Worm (Caenorhabditis elegans) whole organism, mixed stage, embryonic: ENCODE data around the gene irld-59.

Source experiments
- M03D4.4 ChIP-seq: sonication (generic microtip); optimal IDR thresholded peaks from 2 replicates; lab custom pipeline; 2017; ENCODE audit warnings: mild to moderate bottlenecking, missing genetic modification characterization, missing compliant biosample characterization
- bed-3 ChIP-seq: fragments of 200-800 bp; sonication (Bioruptor generic); optimal IDR thresholded peaks from 3 replicates; lab custom pipeline; 2018; ENCODE audit warnings: mild to moderate bottlenecking, missing genetic modification characterization, moderate library complexity, missing compliant biosample characterization
- blmp-1 ChIP-seq: fragments of 150-350 bp; optimal IDR thresholded peaks from 2 replicates; lab custom pipeline; 2014; ENCODE audit warnings: missing biosample characterization, missing genetic modification characterization
- ceh-39 ChIP-seq: fragments of 150-350 bp; optimal IDR thresholded peaks from 2 replicates; lab custom pipeline; 2014; ENCODE audit warnings: missing biosample characterization, missing genetic modification characterization
- ceh-43 ChIP-seq: fragments of 200-800 bp; sonication (Bioruptor generic); optimal IDR thresholded peaks from 2 replicates; lab custom pipeline; 2018; ENCODE audit warnings: mild to moderate bottlenecking, missing genetic modification characterization, moderate library complexity, missing compliant biosample characterization
- ceh-83 ChIP-seq: fragments of 200-800 bp; sonication (Bioruptor generic); optimal IDR thresholded peaks from 2 replicates; lab custom pipeline; 2018; ENCODE audit warnings: mild to moderate bottlenecking, missing genetic modification characterization, missing compliant biosample characterization
- cnd-1 ChIP-seq: fragments of 200-800 bp; sonication (Bioruptor generic); optimal IDR thresholded peaks from 2 replicates; lab custom pipeline; 2018; ENCODE audit warnings: mild to moderate bottlenecking, missing genetic modification characterization, missing compliant biosample characterization
- drap-1 ChIP-seq: fragments of 200-800 bp; sonication (Bioruptor generic); optimal IDR thresholded peaks from 3 replicates; lab custom pipeline; 2018; ENCODE audit warnings: mild to moderate bottlenecking, missing genetic modification characterization, missing compliant biosample characterization
- elt-1 ChIP-seq: sonication (generic microtip); optimal IDR thresholded peaks from 2 replicates; lab custom pipeline; 2017; ENCODE audit warnings: missing genetic modification characterization, mild to moderate bottlenecking, missing compliant biosample characterization, antibody characterized with exemption, moderate library complexity, borderline replicate concordance; ENCODE audit not compliant: insufficient read depth
- elt-3 ChIP-seq: fragments of 150-350 bp; optimal IDR thresholded peaks from 2 replicates; lab custom pipeline; 2014; ENCODE audit warnings: missing biosample characterization, missing genetic modification characterization
- flh-1 ChIP-seq: fragments of 200-800 bp; sonication (Bioruptor generic); optimal IDR thresholded peaks from 2 replicates; lab custom pipeline; 2018; ENCODE audit warnings: mild to moderate bottlenecking, missing genetic modification characterization, moderate library complexity, missing compliant biosample characterization
- hlh-1 ChIP-seq: fragments of 150-350 bp; optimal IDR thresholded peaks from 2 replicates; lab custom pipeline; 2014; ENCODE audit warnings: missing biosample characterization, missing genetic modification reagents, missing genetic modification characterization
- lin-32 ChIP-seq: fragments of 200-800 bp; sonication (Bioruptor generic); optimal IDR thresholded peaks from 2 replicates; lab custom pipeline; 2018; ENCODE audit warnings: mild to moderate bottlenecking, missing genetic modification characterization, missing compliant biosample characterization
- lsy-2 ChIP-seq: fragments of 150-350 bp; optimal IDR thresholded peaks from 2 replicates; lab custom pipeline; 2014; ENCODE audit warnings: missing biosample characterization, missing genetic modification characterization
- mab-5 ChIP-seq: fragments of 150-350 bp; optimal IDR thresholded peaks from 2 replicates; lab custom pipeline; 2014; ENCODE audit warnings: missing biosample characterization, missing genetic modification characterization
- mep-1 ChIP-seq: fragments of 150-350 bp; optimal IDR thresholded peaks from 2 replicates; lab custom pipeline; 2017; ENCODE audit warnings: missing biosample characterization, missing genetic modification reagents, missing genetic modification characterization, inconsistent platforms
- mls-2 ChIP-seq: sonication (generic microtip); optimal IDR thresholded peaks from 2 replicates; lab custom pipeline; 2016; ENCODE audit warnings: mild to moderate bottlenecking, missing genetic modification characterization, moderate library complexity, missing compliant biosample characterization
- nhr-12 ChIP-seq: fragments of 150-350 bp; optimal IDR thresholded peaks from 2 replicates; lab custom pipeline; 2014; ENCODE audit warnings: missing biosample characterization, missing genetic modification characterization
- nhr-2 ChIP-seq: fragments of 150-350 bp; optimal IDR thresholded peaks from 2 replicates; lab custom pipeline; 2014; ENCODE audit warnings: missing biosample characterization, missing genetic modification characterization
- nhr-76 ChIP-seq: sonication (generic microtip); optimal IDR thresholded peaks from 2 replicates; lab custom pipeline; 2017; ENCODE audit warnings: missing biosample characterization, missing genetic modification characterization
- sem-2 ChIP-seq: fragments of 200-800 bp; sonication (Bioruptor generic); optimal IDR thresholded peaks from 2 replicates; lab custom pipeline; 2018; ENCODE audit warnings: mild to moderate bottlenecking, missing genetic modification characterization, missing compliant biosample characterization
- snpc-4 ChIP-seq: fragments of 150-350 bp; optimal IDR thresholded peaks from 2 replicates; lab custom pipeline; 2014; ENCODE audit warnings: missing biosample characterization, missing genetic modification characterization
- sptf-1 ChIP-seq: sonication (generic microtip); optimal IDR thresholded peaks from 2 replicates; lab custom pipeline; 2017; ENCODE audit warnings: mild to moderate bottlenecking, missing genetic modification characterization, moderate library complexity, missing compliant biosample characterization
- tbx-8 ChIP-seq: fragments of 200-800 bp; sonication (Bioruptor generic); optimal IDR thresholded peaks from 2 replicates; lab custom pipeline; 2018; ENCODE audit warnings: mild to moderate bottlenecking, missing genetic modification characterization, moderate library complexity, missing compliant biosample characterization
- unc-120 ChIP-seq: sonication (generic microtip); optimal IDR thresholded peaks from 2 replicates; lab custom pipeline; 2017; ENCODE audit warnings: missing genetic modification characterization, missing compliant biosample characterization; ENCODE audit not compliant: poor library complexity, severe bottlenecking
- unc-62 ChIP-seq: fragments of 150-350 bp; optimal IDR thresholded peaks from 2 replicates; lab custom pipeline; 2014; ENCODE audit warnings: missing biosample characterization, missing genetic modification reagents, missing genetic modification characterization
- zip-8 ChIP-seq: fragments of 150-350 bp; optimal IDR thresholded peaks from 2 replicates; lab custom pipeline; 2014; ENCODE audit warnings: missing biosample characterization, missing genetic modification characterization
- ztf-11 ChIP-seq: fragments of 150-350 bp; optimal IDR thresholded peaks from 2 replicates; lab custom pipeline; 2014; ENCODE audit warnings: missing biosample characterization, missing genetic modification characterization

irld-59 gene

ce11 chrIV:15336778-15337177, at the start of gene irld-59:
Gene irld-59, plus strand, starts transcription at chrIV:15337078.
- TF ChIP-seq snpc-4 (tag; lab: Kevin White, UChicago) = no peak
- no peak for TF ChIP-seq nhr-2
- TF ChIP-seq zip-8 = no peak
- no peak for TF ChIP-seq drap-1

ce11 chrIV:15289508-15289907, 47.4 kb upstream of the irld-59 start:
- no peak for TF ChIP-seq mab-5 (tag; lab: Kevin White, UChicago)
- TF ChIP-seq ztf-11 (tag; lab: Kevin White, UChicago) = no peak
- TF ChIP-seq nhr-12 (tag; lab: Kevin White, UChicago) = no peak
- peak; percentile 74 for TF ChIP-seq ceh-83 (GFP tag; lab: Kevin White, UChicago)
- peak; percentile 10 for TF ChIP-seq mep-1 (tag; lab: Kevin White, UChicago)
- TF ChIP-seq M03D4.4 (tag; lab: Kevin White, UChicago) = peak; percentile 65
- TF ChIP-seq bed-3 (GFP tag; lab: Kevin White, UChicago) = peak; percentile 15
- peak; percentile 18 for TF ChIP-seq lin-32
- peak; percentile 36 for TF ChIP-seq ceh-43 (GFP tag; lab: Kevin White, UChicago)
- no peak for TF ChIP-seq unc-62 (GFP tag; lab: Kevin White, UChicago)
- TF ChIP-seq nhr-76 = no peak

ce11 chrIV:15291162-15291561, 45.7 kb upstream of the irld-59 start, which contains the start of gene pqn-90:
Gene pqn-90, minus strand, starts transcription at chrIV:15291262.
- TF ChIP-seq zip-8 = no peak
- no peak for TF ChIP-seq sem-2 (GFP tag; lab: Kevin White, UChicago)
- TF ChIP-seq hlh-1 (tag; lab: Kevin White, UChicago) = no peak
- no peak for TF ChIP-seq ztf-11 (tag; lab: Kevin White, UChicago)
- TF ChIP-seq blmp-1 (tag; lab: Kevin White, UChicago) = no peak
- no peak for TF ChIP-seq lin-32
- TF ChIP-seq elt-3 (tag; lab: Kevin White, UChicago) = no peak
- TF ChIP-seq drap-1 = no peak

- TF ChIP-seq ztf-11 (tag; lab: Kevin White, UChicago) (no peak), sem-2 (GFP tag; lab: Kevin White, UChicago) (no peak)
Observed at ce11 chrIV:15291607-15292006, 45.3 kb upstream of the irld-59 start, which contains the start of gene pqn-91. Gene pqn-91, plus strand, starts transcription at chrIV:15291907.

- TF ChIP-seq elt-3 (tag; lab: Kevin White, UChicago) (no peak), blmp-1 (tag; lab: Kevin White, UChicago) (no peak), sptf-1 (tag; lab: Kevin White, UChicago) (no peak)
Observed at ce11 chrIV:15294040-15294439, 42.8 kb upstream of the irld-59 start, which contains the start of gene Y73F8A.10. Gene Y73F8A.10, plus strand, starts transcription at chrIV:15294340.

- TF ChIP-seq hlh-1 (tag; lab: Kevin White, UChicago) = no peak
- TF ChIP-seq ceh-83 (GFP tag; lab: Kevin White, UChicago) = no peak
- TF ChIP-seq mep-1 (tag; lab: Kevin White, UChicago) = no peak
- TF ChIP-seq nhr-12 (tag; lab: Kevin White, UChicago) = no peak
- TF ChIP-seq M03D4.4 (tag; lab: Kevin White, UChicago) = no peak
- no peak for TF ChIP-seq mab-5 (tag; lab: Kevin White, UChicago)
- no peak for TF ChIP-seq elt-1
Observed at ce11 chrIV:15300041-15300440, 36.8 kb upstream of the irld-59 start.

- TF ChIP-seq mep-1 (tag; lab: Kevin White, UChicago) (no peak), ceh-83 (GFP tag; lab: Kevin White, UChicago) (no peak), cnd-1 (tag; lab: Kevin White, UChicago) (no peak), zip-8 (no peak), ceh-39 (tag; lab: Kevin White, UChicago) (no peak), tbx-8 (GFP tag; lab: Kevin White, UChicago) (no peak), drap-1 (no peak), bed-3 (GFP tag; lab: Kevin White, UChicago) (no peak), ztf-11 (tag; lab: Kevin White, UChicago) (no peak), mls-2 (tag; lab: Kevin White, UChicago) (no peak), flh-1 (GFP tag; lab: Kevin White, UChicago) (no peak), lsy-2 (tag; lab: Kevin White, UChicago) (no peak), M03D4.4 (tag; lab: Kevin White, UChicago) (no peak), unc-120 (no peak)
Observed at ce11 chrIV:15302151-15302550, 34.7 kb upstream of the irld-59 start, which contains the start of gene best-21. Gene best-21, plus strand, starts transcription at chrIV:15302451.
